Fruit fly (Drosophila melanogaster): ENCODE measurements around the gene tefu.

The tefu gene

DNA sequence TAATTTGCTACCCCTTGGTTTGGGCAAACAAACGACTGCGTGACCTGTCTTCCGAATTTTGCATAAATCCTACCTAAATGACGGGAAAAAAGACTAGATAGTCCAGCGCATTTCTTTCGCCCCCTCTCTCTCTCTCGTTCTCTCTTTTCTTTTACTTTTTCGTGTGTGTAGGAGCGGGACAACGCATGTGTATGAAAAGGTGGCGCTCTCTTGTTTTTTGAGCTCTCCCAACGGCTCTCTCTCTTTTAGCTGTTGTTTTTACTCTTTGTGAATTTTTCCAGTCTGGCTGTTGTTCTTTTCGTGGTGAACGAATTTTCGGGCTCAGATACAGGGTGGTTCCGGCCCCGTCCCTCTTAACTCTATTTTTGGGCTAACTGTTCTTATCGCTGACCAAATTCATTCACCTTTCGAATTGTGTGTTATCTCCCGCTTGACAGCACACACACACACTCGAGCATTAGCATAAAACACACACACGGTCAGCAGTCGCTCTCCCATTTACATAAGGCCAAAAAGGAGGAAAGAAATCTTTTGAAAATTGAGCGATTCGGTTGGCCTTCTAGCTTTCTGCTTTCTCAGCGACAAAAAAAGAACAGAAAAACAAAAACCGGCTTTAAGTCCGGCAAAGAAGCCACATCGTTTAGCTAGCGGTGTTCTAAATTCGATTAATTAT lies 49.7 kb upstream of the tefu start (continued):
- no peak for TF ChIP-seq emc (GFP tag; optimal IDR thresholded peaks at IDR 0.05)
- TF ChIP-seq p53 (GFP tag; optimal IDR thresholded peaks at IDR 0.05): no peak
- TF ChIP-seq sisA (GFP tag; IDR thresholded peaks at IDR 0.05): no peak
- TF ChIP-seq bcd (GFP tag; optimal IDR thresholded peaks at IDR 0.05): no peak
- no peak for TF ChIP-seq MBD-R2 (GFP tag; IDR thresholded peaks at IDR 0.05)
- no peak for TF ChIP-seq CG17361 (GFP tag; IDR thresholded peaks at IDR 0.05)
- TF ChIP-seq eyg (GFP tag; optimal IDR thresholded peaks at IDR 0.05): no peak
- TF ChIP-seq CG4424 (GFP tag; optimal IDR thresholded peaks at IDR 0.05): no peak
- TF ChIP-seq Dfd (GFP tag; optimal IDR thresholded peaks at IDR 0.05): no peak
- no peak for TF ChIP-seq Nf-YB (GFP tag; optimal IDR thresholded peaks at IDR 0.05)
- TF ChIP-seq Chrac-16 (GFP tag; optimal IDR thresholded peaks at IDR 0.05): no peak
- no peak for TF ChIP-seq dan (GFP tag; IDR thresholded peaks at IDR 0.05)
- no peak for TF ChIP-seq CG2712 (tag; optimal IDR thresholded peaks at IDR 0.05)
- no peak for TF ChIP-seq zen2 (GFP tag; IDR thresholded peaks at IDR 0.05; ENCODE audit: partially characterized antibody)
- peak; percentile 63 for TF ChIP-seq CG12769 (tag; optimal IDR thresholded peaks at IDR 0.05)
- TF ChIP-seq mld (GFP tag; IDR thresholded peaks at IDR 0.05; ENCODE audit: partially characterized antibody): no peak
- no peak for TF ChIP-seq CG9609 (GFP tag; optimal IDR thresholded peaks at IDR 0.05)
- no peak for TF ChIP-seq D19A (tag; optimal IDR thresholded peaks at IDR 0.05)
- TF ChIP-seq CG13296 (GFP tag; optimal IDR thresholded peaks at IDR 0.05): peak; percentile 28
- no peak for TF ChIP-seq GATAe (GFP tag; conservative IDR thresholded peaks at IDR 0.05)
- TF ChIP-seq danr (GFP tag; IDR thresholded peaks at IDR 0.05): no peak
- no peak for TF ChIP-seq CG2678 (tag; optimal IDR thresholded peaks at IDR 0.05)
- TF ChIP-seq Hr39 (optimal IDR thresholded peaks at IDR 0.05): no peak
- TF ChIP-seq Med (GFP tag): peak; percentile 12
- TF ChIP-seq TFAM (GFP tag; optimal IDR thresholded peaks at IDR 0.05): no peak
- no peak for TF ChIP-seq CG18476 (GFP tag; optimal IDR thresholded peaks at IDR 0.05)
- no peak for TF ChIP-seq CG17829 (tag; optimal IDR thresholded peaks at IDR 0.05)
- no peak for TF ChIP-seq Hr3 (GFP tag; optimal IDR thresholded peaks at IDR 0.05)
- no peak for TF ChIP-seq wor (GFP tag; IDR thresholded peaks at IDR 0.05)
- no peak for TF ChIP-seq CG6765 (GFP tag; optimal IDR thresholded peaks at IDR 0.05)
- TF ChIP-seq ranshi (GFP tag; IDR thresholded peaks at IDR 0.05): no peak
- peak; percentile 93 for TF ChIP-seq CG3163 (GFP tag; optimal IDR thresholded peaks at IDR 0.05)
- no peak for TF ChIP-seq Hand (GFP tag; optimal IDR thresholded peaks at IDR 0.05)
- no peak for TF ChIP-seq tio (GFP tag; optimal IDR thresholded peaks at IDR 0.05)
- TF ChIP-seq CG8281 (tag; optimal IDR thresholded peaks at IDR 0.05): no peak
- TF ChIP-seq Fer2 (tag; optimal IDR thresholded peaks at IDR 0.05): no peak
- peak; percentile 47 for TF ChIP-seq kni (GFP tag; optimal IDR thresholded peaks at IDR 0.05)
- TF ChIP-seq lilli (GFP tag; optimal IDR thresholded peaks at IDR 0.05): no peak
- no peak for TF ChIP-seq Ada2b (GFP tag; IDR thresholded peaks at IDR 0.05)
- no peak for TF ChIP-seq tin (GFP tag; optimal IDR thresholded peaks at IDR 0.05)
- TF ChIP-seq pros (GFP tag; optimal IDR thresholded peaks at IDR 0.05): peak; percentile 91
- no peak for TF ChIP-seq sc (optimal IDR thresholded peaks at IDR 0.05)
- TF ChIP-seq sc (GFP tag; optimal IDR thresholded peaks at IDR 0.05): no peak
- no peak for TF ChIP-seq B-H2 (GFP tag; optimal IDR thresholded peaks at IDR 0.05)
- no peak for TF ChIP-seq lola (GFP tag; optimal IDR thresholded peaks at IDR 0.05)
- no peak for TF ChIP-seq cad (GFP tag; optimal IDR thresholded peaks at IDR 0.05)
- TF ChIP-seq nmo (GFP tag; optimal IDR thresholded peaks at IDR 0.05): no peak
- no peak for TF ChIP-seq ase (GFP tag; IDR thresholded peaks at IDR 0.05)
- TF ChIP-seq sens (GFP tag): no peak
- TF ChIP-seq CG10462 (GFP tag; optimal IDR thresholded peaks at IDR 0.05): no peak
- no peak for TF ChIP-seq CG7786 (GFP tag; optimal IDR thresholded peaks at IDR 0.05)
- TF ChIP-seq slou (GFP tag; optimal IDR thresholded peaks at IDR 0.05): no peak

Measured in whole organism, embryonic.